Worm (Caenorhabditis elegans) whole organism, L1 larva: ENCODE measurements around the gene F17E9.2.

Source experiments
- C16A3.4 ChIP-seq: fragments of 150-350 bp; optimal IDR thresholded peaks from 2 replicates; lab custom pipeline; 2014; ENCODE audit warnings: missing biosample characterization, missing genetic modification characterization
- C34B4.2 ChIP-seq: sonication (generic microtip); optimal IDR thresholded peaks from 2 replicates; lab custom pipeline; 2017; ENCODE audit warnings: mild to moderate bottlenecking, missing genetic modification characterization, missing compliant biosample characterization
- ceh-8 ChIP-seq: fragments of 200-800 bp; sonication (Bioruptor generic); optimal IDR thresholded peaks from 2 replicates; lab custom pipeline; 2018; ENCODE audit warnings: mild to moderate bottlenecking, missing genetic modification characterization, moderate library complexity, missing compliant biosample characterization
- ceh-90 ChIP-seq: sonication (generic microtip); optimal IDR thresholded peaks from 2 replicates; lab custom pipeline; 2016; ENCODE audit warnings: missing genetic modification characterization, missing compliant biosample characterization
- ces-1 ChIP-seq: fragments of 150-350 bp; optimal IDR thresholded peaks from 2 replicates; lab custom pipeline; 2014; ENCODE audit warnings: missing biosample characterization, missing genetic modification reagents, missing genetic modification characterization
- dpl-1 ChIP-seq, 3 experiments: fragments of 150-350 bp in 2 of 3; sonication (generic microtip) in 1 of 3; optimal IDR thresholded peaks; 2 replicates each; lab custom pipeline; 2014 to 2017; ENCODE audit warnings: missing biosample characterization in 3 of 3, missing genetic modification characterization in 3 of 3, missing genetic modification reagents in 3 of 3
- efl-1 ChIP-seq, 4 experiments: fragments of 150-350 bp; optimal IDR thresholded peaks in 3 of 4; peaks in 1 of 4; 1 replicate in 1 of 4; 2 replicates in 3 of 4; lab custom pipeline; 2014; ENCODE audit warnings: missing biosample characterization in 2 of 4, missing genetic modification characterization in 2 of 4, missing genetic modification reagents in 2 of 4
- efl-3 ChIP-seq: fragments of 200-800 bp; sonication (Bioruptor generic); optimal IDR thresholded peaks from 2 replicates; lab custom pipeline; 2018; ENCODE audit warnings: mild to moderate bottlenecking, missing genetic modification characterization, missing compliant biosample characterization
- egl-27 ChIP-seq, 2 experiments: fragments of 150-350 bp in 1 of 2; sonication (generic microtip); optimal IDR thresholded peaks; 3 replicates each; lab custom pipeline; 2017 to 2018; ENCODE audit warnings: missing biosample characterization in 2 of 2, missing genetic modification characterization in 2 of 2, missing genetic modification reagents in 2 of 2
- elt-2 ChIP-seq: sonication (generic microtip); optimal IDR thresholded peaks from 2 replicates; lab custom pipeline; 2016; ENCODE audit warnings: missing genetic modification characterization, mild to moderate bottlenecking, inconsistent platforms, missing compliant biosample characterization, missing genetic modification reagents
- fkh-10 ChIP-seq: sonication (generic microtip); optimal IDR thresholded peaks from 2 replicates; lab custom pipeline; 2017; ENCODE audit warnings: missing biosample characterization, missing genetic modification reagents, missing genetic modification characterization
- fkh-8 ChIP-seq: sonication (generic microtip); optimal IDR thresholded peaks from 2 replicates; lab custom pipeline; 2016; ENCODE audit warnings: mild to moderate bottlenecking, missing genetic modification characterization, missing compliant biosample characterization
- hlh-17 ChIP-seq: fragments of 200-800 bp; sonication (Bioruptor generic); optimal IDR thresholded peaks from 2 replicates; lab custom pipeline; 2018; ENCODE audit warnings: missing genetic modification characterization, mild to moderate bottlenecking, missing compliant biosample characterization, moderate library complexity, borderline replicate concordance
- irx-1 ChIP-seq: sonication (generic microtip); optimal IDR thresholded peaks from 2 replicates; lab custom pipeline; 2016; ENCODE audit warnings: missing genetic modification characterization, missing compliant biosample characterization
- isw-1 ChIP-seq: fragments of 200-800 bp; sonication (Bioruptor generic); IDR thresholded peaks from 2 replicates; pipeline ENCODE4 v1.3.6; 2022; ENCODE audit warnings: missing genetic modification characterization, missing compliant biosample characterization
- jun-1 ChIP-seq: fragments of 150-350 bp; optimal IDR thresholded peaks from 2 replicates; lab custom pipeline; 2014; ENCODE audit warnings: missing biosample characterization, missing genetic modification reagents, missing genetic modification characterization
- lin-14 ChIP-seq: fragments of 200-800 bp; sonication (Bioruptor generic); optimal IDR thresholded peaks from 2 replicates; lab custom pipeline; 2018; ENCODE audit warnings: mild to moderate bottlenecking, missing genetic modification characterization, moderate library complexity, missing compliant biosample characterization
- lin-35 ChIP-seq, 2 experiments: fragments of 150-350 bp; optimal IDR thresholded peaks; 2 replicates each; lab custom pipeline; 2014; ENCODE audit warnings: missing biosample characterization in 2 of 2, missing genetic modification characterization in 2 of 2, missing genetic modification reagents in 2 of 2
- lin-39 ChIP-seq: fragments of 150-350 bp; optimal IDR thresholded peaks from 2 replicates; lab custom pipeline; 2014; ENCODE audit warnings: missing biosample characterization, missing genetic modification reagents, missing genetic modification characterization
- lir-3 ChIP-seq: sonication (generic microtip); optimal IDR thresholded peaks from 2 replicates; lab custom pipeline; 2016; ENCODE audit warnings: mild to moderate bottlenecking, missing genetic modification characterization, moderate library complexity, missing compliant biosample characterization; ENCODE audit not compliant: poor library complexity
- mab-9 ChIP-seq: fragments of 200-800 bp; sonication (Bioruptor generic); IDR thresholded peaks from 2 replicates; pipeline ENCODE4 v1.3.6; 2022; ENCODE audit warnings: missing genetic modification reagents, missing genetic modification characterization, missing compliant biosample characterization
- mdl-1 ChIP-seq, 2 experiments: fragments of 150-350 bp; optimal IDR thresholded peaks; 2 replicates each; lab custom pipeline; 2014 to 2017; ENCODE audit warnings: missing biosample characterization in 2 of 2, missing genetic modification characterization in 2 of 2, inconsistent platforms in 1 of 2
- mef-2 ChIP-seq: fragments of 150-350 bp; optimal IDR thresholded peaks from 2 replicates; lab custom pipeline; 2014; ENCODE audit warnings: missing biosample characterization, missing genetic modification characterization
- nhr-237 ChIP-seq: fragments of 150-350 bp; optimal IDR thresholded peaks from 2 replicates; lab custom pipeline; 2014; ENCODE audit warnings: missing biosample characterization, missing genetic modification characterization
- nhr-47 ChIP-seq: sonication (generic microtip); optimal IDR thresholded peaks from 2 replicates; lab custom pipeline; 2016; ENCODE audit warnings: mild to moderate bottlenecking, missing genetic modification characterization, moderate library complexity, missing compliant biosample characterization
- nhr-71 ChIP-seq: sonication (generic microtip); optimal IDR thresholded peaks from 2 replicates; lab custom pipeline; 2016; ENCODE audit warnings: mild to moderate bottlenecking, missing genetic modification characterization, moderate library complexity, missing compliant biosample characterization
- nhr-84 ChIP-seq: sonication (generic microtip); optimal IDR thresholded peaks from 2 replicates; lab custom pipeline; 2017; ENCODE audit warnings: missing biosample characterization, missing genetic modification characterization
- nhr-85 ChIP-seq: sonication (generic microtip); peaks from one replicate; lab custom pipeline; 2016; ENCODE audit warnings: missing genetic modification characterization, inconsistent platforms, missing compliant biosample characterization
- rnt-1 ChIP-seq: sonication (generic microtip); optimal IDR thresholded peaks from 2 replicates; lab custom pipeline; 2016; ENCODE audit warnings: mild to moderate bottlenecking, missing genetic modification characterization, moderate library complexity, missing compliant biosample characterization
- snu-23 ChIP-seq: sonication (generic microtip); optimal IDR thresholded peaks from 2 replicates; lab custom pipeline; 2016; ENCODE audit warnings: missing genetic modification characterization, missing compliant biosample characterization
- sox-4 ChIP-seq: sonication (generic microtip); optimal IDR thresholded peaks from 2 replicates; lab custom pipeline; 2016; ENCODE audit warnings: missing genetic modification characterization, missing compliant biosample characterization
- sup-37 ChIP-seq: fragments of 200-800 bp; sonication (Bioruptor generic); optimal IDR thresholded peaks from 2 replicates; lab custom pipeline; 2018; ENCODE audit warnings: mild to moderate bottlenecking, missing genetic modification characterization, missing compliant biosample characterization
- swsn-7 ChIP-seq: sonication (generic microtip); optimal IDR thresholded peaks from 2 replicates; lab custom pipeline; 2016; ENCODE audit warnings: missing genetic modification characterization, missing compliant biosample characterization
- tbx-2 ChIP-seq: sonication (generic microtip); optimal IDR thresholded peaks from 2 replicates; lab custom pipeline; 2016; ENCODE audit warnings: missing genetic modification characterization, missing compliant biosample characterization
- unc-130 ChIP-seq: fragments of 150-350 bp; optimal IDR thresholded peaks from 2 replicates; lab custom pipeline; 2017; ENCODE audit warnings: missing biosample characterization, missing genetic modification characterization, inconsistent platforms
- unc-30 ChIP-seq: sonication (generic microtip); optimal IDR thresholded peaks from 2 replicates; lab custom pipeline; 2017; ENCODE audit warnings: missing biosample characterization, missing genetic modification characterization
- vab-15 ChIP-seq: sonication (generic microtip); optimal IDR thresholded peaks from 2 replicates; lab custom pipeline; 2017; ENCODE audit warnings: missing genotype, mild to moderate bottlenecking, missing genetic modification characterization, missing compliant biosample characterization
- xbp-1 ChIP-seq: sonication (generic microtip); optimal IDR thresholded peaks from 2 replicates; lab custom pipeline; 2016; ENCODE audit warnings: missing genetic modification characterization, missing compliant biosample characterization
- ztf-11 ChIP-seq, 2 experiments: sonication (generic microtip); optimal IDR thresholded peaks; 2 replicates each; lab custom pipeline; 2016 to 2017; ENCODE audit warnings: missing genetic modification characterization in 2 of 2, missing biosample characterization in 1 of 2, missing compliant biosample characterization in 1 of 2

F17E9.2 gene

ce11 chrIV:8359716-8360407 is 4.2 kb downstream of the F17E9.2 start, which contains the start of gene D2096.5 (continued):
- TF ChIP-seq lin-39 (tag; lab: Kevin White, UChicago), result no peak
- TF ChIP-seq sox-4 (tag; lab: Kevin White, UChicago), result no peak
- no peak for TF ChIP-seq tbx-2 (tag; lab: Kevin White, UChicago)
- no peak for TF ChIP-seq mab-9 (GFP tag; lab: Robert Waterston, UW)
- TF ChIP-seq ceh-8 (GFP tag; lab: Kevin White, UChicago), result no peak
- TF ChIP-seq C34B4.2, result no peak
- no peak for TF ChIP-seq nhr-71 (tag; lab: Kevin White, UChicago)
- TF ChIP-seq snu-23 (GFP tag; lab: Kevin White, UChicago), result peak; percentile 20
- TF ChIP-seq nhr-85, result no peak
- peak in 1 of 2 experiments; percentile 47 for TF ChIP-seq lin-35 (GFP tag; optimal IDR thresholded peaks at IDR 0.05; lab: Kevin White, UChicago)
- no peak for TF ChIP-seq jun-1 (tag; lab: Kevin White, UChicago)
- TF ChIP-seq C16A3.4 (tag; lab: Kevin White, UChicago), result no peak
- TF ChIP-seq efl-1 (optimal IDR thresholded peaks at IDR 0.05; lab: Kevin White, UChicago), result peak; percentile 37 to 52
- TF ChIP-seq efl-1 (GFP tag; optimal IDR thresholded peaks at IDR 0.05 in 1 of 2; lab: Kevin White, UChicago), result peak in 1 of 2 experiments; percentile 27
- no peak for TF ChIP-seq unc-30 (tag; lab: Kevin White, UChicago)
- no peak for TF ChIP-seq isw-1 (GFP tag; lab: Robert Waterston, UW)
- TF ChIP-seq nhr-237 (tag; lab: Kevin White, UChicago), result no peak
- TF ChIP-seq swsn-7 (tag; lab: Kevin White, UChicago), result no peak
- no peak for TF ChIP-seq unc-130 (tag; lab: Kevin White, UChicago)
- peak; percentile 59 for TF ChIP-seq lin-14 (GFP tag; lab: Kevin White, UChicago)

- TF ChIP-seq fkh-10 (GFP tag; lab: Kevin White, UChicago) (no peak), ces-1 (GFP tag; lab: Kevin White, UChicago) (no peak), ztf-11 (tag; optimal IDR thresholded peaks at IDR 0.05; lab: Kevin White, UChicago) (no peak), fkh-8 (no peak), irx-1 (tag; lab: Kevin White, UChicago) (no peak), egl-27 (tag; optimal IDR thresholded peaks at IDR 0.05; lab: Kevin White, UChicago) (no peak), sup-37 (GFP tag; lab: Kevin White, UChicago) (no peak), swsn-7 (tag; lab: Kevin White, UChicago) (no peak), hlh-17 (GFP tag; lab: Kevin White, UChicago) (no peak), ceh-90 (tag; lab: Kevin White, UChicago) (no peak), xbp-1 (tag; lab: Kevin White, UChicago) (no peak)
Measured at ce11 chrIV:8360817-8361216, 5.1 kb downstream of the F17E9.2 start, which contains the start of gene sqv-1. sqv-1 (plus strand) TSS chrIV:8361117.

- TF ChIP-seq C34B4.2, result no peak
- TF ChIP-seq irx-1 (tag; lab: Kevin White, UChicago), result no peak
- no peak for TF ChIP-seq mef-2 (tag; lab: Kevin White, UChicago)
- TF ChIP-seq fkh-8, result no peak
- no peak for TF ChIP-seq vab-15 (tag; lab: Kevin White, UChicago)
- no peak for TF ChIP-seq rnt-1 (tag; lab: Kevin White, UChicago)
- no peak for TF ChIP-seq nhr-47 (tag; lab: Kevin White, UChicago)
- TF ChIP-seq dpl-1 (GFP tag; optimal IDR thresholded peaks at IDR 0.05; lab: Kevin White, UChicago), result no peak
- TF ChIP-seq tbx-2 (tag; lab: Kevin White, UChicago), result no peak
- no peak for TF ChIP-seq lin-14 (GFP tag; lab: Kevin White, UChicago)
- TF ChIP-seq lir-3 (tag; lab: Kevin White, UChicago), result no peak
- TF ChIP-seq nhr-237 (tag; lab: Kevin White, UChicago), result no peak
- TF ChIP-seq lin-35 (GFP tag; optimal IDR thresholded peaks at IDR 0.05; lab: Kevin White, UChicago), result no peak
- TF ChIP-seq mdl-1 (tag; optimal IDR thresholded peaks at IDR 0.05; lab: Kevin White, UChicago), result no peak
- no peak for TF ChIP-seq mab-9 (GFP tag; lab: Robert Waterston, UW)
- no peak for TF ChIP-seq xbp-1 (tag; lab: Kevin White, UChicago)
- TF ChIP-seq elt-2 (tag; lab: Kevin White, UChicago), result no peak
- no peak for TF ChIP-seq jun-1 (tag; lab: Kevin White, UChicago)
- no peak for TF ChIP-seq nhr-84 (tag; lab: Kevin White, UChicago)
- no peak for TF ChIP-seq efl-3
Measured at ce11 chrIV:8363163-8363562, 7.5 kb downstream of the F17E9.2 start, which contains the start of gene D2096.12. D2096.12 (plus strand) TSS chrIV:8363463.
